Worm (Caenorhabditis elegans): Measurements from ENCODE around the gene hpo-7.

hpo-7 gene

DNA sequence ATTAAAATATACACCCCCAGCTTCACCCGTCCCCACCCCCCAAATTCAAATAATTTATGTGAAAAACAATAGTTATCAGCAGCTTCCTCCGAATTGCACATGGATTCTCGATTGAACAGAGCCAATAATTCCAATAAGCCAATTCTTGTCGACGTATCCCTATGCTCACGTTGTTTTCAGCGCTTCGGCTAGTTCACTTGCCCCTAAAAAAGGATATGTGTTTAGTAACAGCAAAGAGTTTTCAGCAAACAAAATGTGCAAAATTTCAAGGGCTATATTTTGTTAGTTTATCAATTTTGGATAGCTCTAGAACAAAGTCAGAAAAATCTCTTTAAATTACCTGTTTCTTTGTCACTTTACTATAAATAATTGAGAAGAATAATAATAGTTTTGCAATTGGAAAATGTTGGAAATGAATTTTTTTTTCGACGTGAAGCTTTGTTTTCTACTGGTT, 51.8 kb downstream of the hpo-7 start, which contains the start of the genes T16A1.5 and fbxc-49:
TSS of gene T16A1.5 (minus strand) at position 101 of the 454 bp plus-strand sequence.
TSS of gene fbxc-49 (plus strand) at position 404 of the 454 bp plus-strand sequence.
- TF ChIP-seq ZK546.5 (tag; optimal IDR thresholded peaks at IDR 0.05), result no peak
- TF ChIP-seq ceh-82 (tag; optimal IDR thresholded peaks at IDR 0.05), result no peak
- TF ChIP-seq nhr-237 (tag; optimal IDR thresholded peaks at IDR 0.05), result no peak
- TF ChIP-seq nhr-12 (tag; optimal IDR thresholded peaks at IDR 0.05), result no peak
- no peak for TF ChIP-seq ceh-16 (tag; optimal IDR thresholded peaks at IDR 0.05)
- no peak for TF ChIP-seq mdl-1 (tag; optimal IDR thresholded peaks at IDR 0.05)
- no peak for TF ChIP-seq mbf-1 (tag; optimal IDR thresholded peaks at IDR 0.05)
- TF ChIP-seq zag-1 (tag; optimal IDR thresholded peaks at IDR 0.05), result no peak
- no peak for TF ChIP-seq nhr-23 (tag; optimal IDR thresholded peaks at IDR 0.05)
